Fruit fly (Drosophila melanogaster) whole organism: ENCODE measurements around the gene CG14286.

Experiments
- CG8478 ChIP-seq: fragments of >200 bp; optimal IDR thresholded peaks from 2 replicates; lab custom pipeline; 2018; ENCODE audit warnings: inconsistent platforms
- Dll ChIP-seq: fragments of >200 bp; optimal IDR thresholded peaks from 2 replicates; lab custom pipeline; 2017
- EcR ChIP-seq, 2 experiments: fragments of >200 bp; optimal IDR thresholded peaks; 2 replicates each; lab custom pipeline; 2017; ENCODE audit warnings: missing biosample characterization in 2 of 2, missing genetic modification characterization in 2 of 2, missing genetic modification reagents in 2 of 2
- pan ChIP-seq: fragments of >200 bp; optimal IDR thresholded peaks from 2 replicates; lab custom pipeline; 2017
- psq ChIP-seq: fragments of >200 bp; optimal IDR thresholded peaks from 2 replicates; lab custom pipeline; 2017
- usp ChIP-seq: fragments of >200 bp; optimal IDR thresholded peaks from 2 replicates; lab custom pipeline; 2017; ENCODE audit warnings: missing biosample characterization, missing genetic modification characterization, mixed read lengths

Gene CG14286

dm6 chr3R:19071951-19072350 lies 48.1 kb downstream of the CG14286 start:
- TF ChIP-seq psq (lab: Kevin White, UChicago): no peak
- peak in 1 of 2 experiments; percentile 17 for TF ChIP-seq EcR (GFP tag; optimal IDR thresholded peaks at IDR 0.05; lab: Kevin White, UChicago)

- TF ChIP-seq EcR (GFP tag; optimal IDR thresholded peaks at IDR 0.05; lab: Kevin White, UChicago) (no peak), CG8478 (lab: Kevin White, UChicago) (no peak), usp (GFP tag; lab: Kevin White, UChicago) (no peak), pan (no peak), psq (lab: Kevin White, UChicago) (no peak), Dll (lab: Kevin White, UChicago) (no peak)
Observed at dm6 chr3R:19073002-19073401, 49.1 kb downstream of the CG14286 start.

- TF ChIP-seq usp (GFP tag; lab: Kevin White, UChicago) (no peak), pan (no peak), CG8478 (lab: Kevin White, UChicago) (no peak), psq (lab: Kevin White, UChicago) (no peak), Dll (lab: Kevin White, UChicago) (no peak), EcR (GFP tag; optimal IDR thresholded peaks at IDR 0.05; lab: Kevin White, UChicago) (no peak)
Observed at dm6 chr3R:19074207-19074606, 50.3 kb downstream of the CG14286 start.
